Fruit fly (Drosophila melanogaster): ENCODE data around the gene Sf3a1.

The Sf3a1 gene

DNA sequence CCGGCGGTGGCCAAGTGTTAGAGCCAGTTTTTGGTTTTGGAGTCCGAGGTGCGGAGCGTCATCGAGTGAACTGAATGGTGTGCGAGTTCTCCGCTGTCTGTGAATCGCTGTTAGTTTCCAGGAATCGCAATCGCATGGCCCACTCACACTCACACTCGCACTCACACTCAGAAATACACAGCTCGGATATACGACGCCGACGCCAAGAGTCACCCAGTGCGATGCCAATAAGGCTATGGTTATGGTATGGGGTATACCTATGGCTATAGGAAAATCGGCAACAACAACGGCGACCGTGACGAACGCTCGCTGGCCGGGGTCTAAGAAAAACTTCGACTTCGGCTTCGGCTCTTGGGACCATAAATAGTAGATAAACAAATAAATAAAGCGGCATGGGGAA, 30.0 kb downstream of the Sf3a1 start, which contains the start of gene Abd-B:
Gene Abd-B (minus strand): TSS at position 101 of the 400 bp plus-strand sequence.
- TF ChIP-seq ERR (GFP tag; optimal IDR thresholded peaks at IDR 0.05) (no peak), Elba2 (GFP tag; optimal IDR thresholded peaks at IDR 0.05) (peak; percentile 41)

DNA sequence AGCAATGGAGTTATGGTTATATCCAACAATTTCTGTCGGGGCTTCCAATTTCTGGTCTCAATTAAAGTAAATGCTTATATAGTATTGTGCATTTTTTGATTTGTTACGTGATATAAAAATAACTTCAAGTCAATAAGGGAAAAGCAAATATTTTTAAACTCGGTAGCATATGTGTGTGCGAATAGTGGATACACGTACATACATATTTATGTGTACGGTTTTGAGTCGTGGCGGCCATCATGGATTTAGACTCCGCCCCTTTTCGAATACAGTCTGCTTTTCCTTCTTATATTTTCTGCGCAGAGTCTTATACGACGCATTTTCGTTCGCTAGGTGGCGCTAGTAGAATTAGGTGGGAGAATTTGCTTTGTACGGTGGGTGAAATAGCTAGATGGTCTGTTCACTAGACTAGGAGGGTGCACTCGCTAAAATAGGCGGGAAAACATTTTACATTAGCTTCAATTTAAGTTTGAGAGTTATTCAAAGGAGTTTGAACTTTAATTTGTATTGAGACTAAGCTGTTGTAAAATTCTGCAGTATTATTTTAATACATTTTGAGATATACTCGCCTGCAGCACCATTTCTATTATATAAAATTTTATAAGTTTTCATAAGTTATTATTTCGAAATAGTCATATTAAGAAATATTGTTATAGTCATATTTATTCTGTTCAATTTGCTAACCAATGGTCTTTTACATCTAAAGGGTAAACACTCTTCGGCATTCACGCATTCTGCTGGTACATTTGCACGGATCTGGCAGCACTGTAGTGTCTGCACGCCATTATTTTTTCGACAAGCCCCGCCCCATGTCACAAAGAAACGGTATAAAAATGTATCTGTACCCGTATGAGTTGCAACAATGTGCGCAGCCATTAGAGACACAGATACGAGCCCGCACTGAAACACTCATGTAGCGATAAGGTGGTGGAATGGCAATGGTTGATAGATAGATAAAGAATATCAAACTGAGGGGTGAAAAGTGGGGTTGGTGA, 32.5 kb downstream of the Sf3a1 start:
- peak; percentile 80 for TF ChIP-seq Xrp1 (GFP tag; IDR thresholded peaks at IDR 0.05)
- peak; percentile 52 for TF ChIP-seq CG9932 (GFP tag; IDR thresholded peaks at IDR 0.05)
- no peak for TF ChIP-seq Dad (GFP tag; optimal IDR thresholded peaks at IDR 0.05)
- TF ChIP-seq D19B (GFP tag; optimal IDR thresholded peaks at IDR 0.05): peak; percentile 81
- peak; percentile 54 for TF ChIP-seq ind (GFP tag; optimal IDR thresholded peaks at IDR 0.05)
- no peak for TF ChIP-seq HLHmδ (GFP tag; optimal IDR thresholded peaks at IDR 0.05)
- peak; percentile 91 for TF ChIP-seq E2f2 (GFP tag; IDR thresholded peaks at IDR 0.05)
- TF ChIP-seq Myb (GFP tag; optimal IDR thresholded peaks at IDR 0.05): peak; percentile 38
- no peak for TF ChIP-seq sim (GFP tag; IDR thresholded peaks at IDR 0.05)
- peak; percentile 42 for TF ChIP-seq CG6654 (GFP tag; optimal IDR thresholded peaks at IDR 0.05)
- TF ChIP-seq tup (GFP tag; optimal IDR thresholded peaks at IDR 0.05): no peak
- TF ChIP-seq gcm (GFP tag; optimal IDR thresholded peaks at IDR 0.05): peak; percentile 99
- TF ChIP-seq ftz-f1 (GFP tag; optimal IDR thresholded peaks at IDR 0.05): no peak
- no peak for TF ChIP-seq CG30431 (GFP tag; optimal IDR thresholded peaks at IDR 0.05)
- TF ChIP-seq CG4328 (GFP tag; optimal IDR thresholded peaks at IDR 0.05): peak; percentile 32
- no peak for TF ChIP-seq CG8281 (tag; optimal IDR thresholded peaks at IDR 0.05)
- peak; percentile 67 for TF ChIP-seq CG15696 (tag; optimal IDR thresholded peaks at IDR 0.05)
- TF ChIP-seq cas (GFP tag; IDR thresholded peaks at IDR 0.05): no peak
- no peak for TF ChIP-seq CG7271 (tag; optimal IDR thresholded peaks at IDR 0.05)
- no peak for TF ChIP-seq ERR (GFP tag; optimal IDR thresholded peaks at IDR 0.05)
- peak; percentile 70 for TF ChIP-seq CG18619 (GFP tag; optimal IDR thresholded peaks at IDR 0.05)
- peak; percentile 83 for TF ChIP-seq Dip2 (GFP tag; IDR thresholded peaks at IDR 0.05)
- peak; percentile 42 for TF ChIP-seq cad (GFP tag; optimal IDR thresholded peaks at IDR 0.05)
- TF ChIP-seq CG10565 (GFP tag; optimal IDR thresholded peaks at IDR 0.05): no peak
- TF ChIP-seq Vsx1 (GFP tag; optimal IDR thresholded peaks at IDR 0.05): peak; percentile 90
- peak; percentile 2 for TF ChIP-seq MTF-1 (GFP tag; optimal IDR thresholded peaks at IDR 0.05; ENCODE audit: borderline replicate concordance)
- TF ChIP-seq GATAe (GFP tag; conservative IDR thresholded peaks at IDR 0.05): peak; percentile 80
- TF ChIP-seq CG1792 (GFP tag; optimal IDR thresholded peaks at IDR 0.05): no peak
- peak; percentile 65 for TF ChIP-seq stc (GFP tag; IDR thresholded peaks at IDR 0.05)
- no peak for TF ChIP-seq Trl (optimal IDR thresholded peaks at IDR 0.05)
- peak; percentile 34 for TF ChIP-seq Trl (GFP tag; optimal IDR thresholded peaks at IDR 0.05)
- TF ChIP-seq CG1603 (tag; optimal IDR thresholded peaks at IDR 0.05): no peak
- TF ChIP-seq usp (GFP tag; optimal IDR thresholded peaks at IDR 0.05): no peak
- TF ChIP-seq sc (optimal IDR thresholded peaks at IDR 0.05): no peak
- TF ChIP-seq sc (GFP tag; optimal IDR thresholded peaks at IDR 0.05): peak; percentile 21
- peak; percentile 67 for TF ChIP-seq bcd (GFP tag; optimal IDR thresholded peaks at IDR 0.05)
- TF ChIP-seq ATbp (GFP tag; optimal IDR thresholded peaks at IDR 0.05): peak; percentile 57
- no peak for TF ChIP-seq YL-1 (GFP tag; optimal IDR thresholded peaks at IDR 0.05)
- no peak for TF ChIP-seq BtbVII (GFP tag; optimal IDR thresholded peaks at IDR 0.05)
- no peak for TF ChIP-seq CG4404 (GFP tag; IDR thresholded peaks at IDR 0.05)
- peak in 1 of 3 experiments; percentile 10 for TF ChIP-seq Stat92E (GFP tag; optimal IDR thresholded peaks at IDR 0.05)
- TF ChIP-seq CG11456 (GFP tag; IDR thresholded peaks at IDR 0.05): peak; percentile 73
- TF ChIP-seq PHDP (tag; optimal IDR thresholded peaks at IDR 0.05): no peak
- peak; percentile 96 for TF ChIP-seq Nf-YB (GFP tag; optimal IDR thresholded peaks at IDR 0.05)
- no peak for TF ChIP-seq trh (GFP tag; optimal IDR thresholded peaks at IDR 0.05)
- peak; percentile 77 for TF ChIP-seq CG7839 (tag; optimal IDR thresholded peaks at IDR 0.05)
